Worm (Caenorhabditis elegans) whole organism, L1 larva: ENCODE results near the gene srx-21.

Experiments
- elt-2 ChIP-seq: sonication (generic microtip); optimal IDR thresholded peaks from 2 replicates; lab custom pipeline; 2016; ENCODE audit warnings: missing genetic modification characterization, mild to moderate bottlenecking, inconsistent platforms, missing compliant biosample characterization, missing genetic modification reagents
- elt-3 ChIP-seq, 6 experiments: fragments of 150-350 bp in 1 of 6; sonication (generic microtip); optimal IDR thresholded peaks; 2 replicates each; lab custom pipeline; 2017 to 2018; ENCODE audit warnings: missing biosample characterization in 6 of 6, missing genetic modification characterization in 6 of 6, inconsistent platforms in 1 of 6
- lin-35 ChIP-seq, 2 experiments: fragments of 150-350 bp; optimal IDR thresholded peaks; 2 replicates each; lab custom pipeline; 2014; ENCODE audit warnings: missing biosample characterization in 2 of 2, missing genetic modification characterization in 2 of 2, missing genetic modification reagents in 2 of 2
- nhr-11 ChIP-seq: fragments of 150-350 bp; optimal IDR thresholded peaks from 2 replicates; lab custom pipeline; 2014; ENCODE audit warnings: missing biosample characterization, missing genetic modification characterization
- unc-86 ChIP-seq: sonication (generic microtip); optimal IDR thresholded peaks from 2 replicates; lab custom pipeline; 2016; ENCODE audit warnings: missing genetic modification characterization, missing compliant biosample characterization
- zag-1 ChIP-seq: fragments of 150-350 bp; optimal IDR thresholded peaks from 2 replicates; lab custom pipeline; 2014; ENCODE audit warnings: missing biosample characterization, missing genetic modification characterization

DNA sequence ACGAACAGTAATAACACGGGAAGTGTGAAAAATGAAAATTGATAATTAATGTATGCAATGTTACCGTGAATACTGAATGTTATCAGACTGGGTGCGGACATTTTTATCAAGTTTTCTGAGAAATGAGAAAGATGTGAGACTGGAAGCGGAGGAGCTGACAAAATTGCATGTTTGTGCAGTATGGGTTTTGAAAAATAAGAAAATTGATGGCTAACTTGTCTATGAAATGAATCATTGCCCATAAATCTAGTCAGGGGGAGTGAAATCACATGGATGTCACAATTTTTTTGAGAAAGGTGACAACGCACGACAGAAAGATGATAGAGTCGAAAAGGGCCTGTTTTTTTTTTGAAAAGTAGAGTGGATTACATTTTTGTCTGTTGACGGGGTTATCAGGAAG lies 5.5 kb upstream of the srx-21 start, which contains the start of gene sru-24:
- TF ChIP-seq nhr-11 (no peak), unc-86 (tag; lab: Kevin White, UChicago) (no peak), lin-35 (GFP tag; optimal IDR thresholded peaks at IDR 0.05; lab: Kevin White, UChicago) (no peak), elt-3 (tag; optimal IDR thresholded peaks at IDR 0.05; lab: Kevin White, UChicago) (no peak), elt-2 (tag; lab: Kevin White, UChicago) (no peak), zag-1 (no peak)
